Fruit fly (Drosophila melanogaster) whole organism, pupa: ENCODE data around the gene Pdi.
A peak's percentile ranks its signal among the peaks of the same experiment; 100 is the strongest.

ENCODE experiments used
- CG10348 ChIP-seq: fragments of 200-800 bp; sonication (Bioruptor generic); IDR thresholded peaks from 2 replicates; pipeline ENCODE4 v1.3.6; 2022; ENCODE audit warnings: missing biosample characterization, missing genetic modification characterization
- CG12605 ChIP-seq: fragments of 200-800 bp; sonication (Bioruptor generic); IDR thresholded peaks from 2 replicates; pipeline ENCODE4 v1.3.6; 2022; ENCODE audit warnings: missing biosample characterization, missing genetic modification characterization
- CG13204 ChIP-seq: fragments of 200-800 bp; sonication (Bioruptor generic); optimal IDR thresholded peaks from 2 replicates; lab custom pipeline; 2018; ENCODE audit warnings: missing biosample characterization, mild to moderate bottlenecking, missing genetic modification characterization, moderate library complexity
- CG14655 ChIP-seq: fragments of 200-800 bp; sonication (Bioruptor generic); optimal IDR thresholded peaks from 3 replicates; lab custom pipeline; 2017; ENCODE audit warnings: mild to moderate bottlenecking, missing biosample characterization, missing genetic modification reagents, missing genetic modification characterization
- CG15710 ChIP-seq: fragments of 200-800 bp; sonication (Bioruptor generic); optimal IDR thresholded peaks from 2 replicates; lab custom pipeline; 2018; ENCODE audit warnings: missing biosample characterization, mild to moderate bottlenecking, missing genetic modification characterization, moderate library complexity
- CG17806 ChIP-seq: fragments of 200-800 bp; sonication (Bioruptor generic); optimal IDR thresholded peaks from 2 replicates; lab custom pipeline; 2018; ENCODE audit warnings: missing biosample characterization, mild to moderate bottlenecking, missing genetic modification characterization, moderate library complexity
- CG32121 ChIP-seq: fragments of 200-800 bp; sonication (Bioruptor generic); IDR thresholded peaks from 2 replicates; pipeline ENCODE4 v1.3.6; 2022; ENCODE audit warnings: missing biosample characterization, missing genetic modification characterization
- CG34367 ChIP-seq: fragments of 200-800 bp; sonication (Bioruptor generic); optimal IDR thresholded peaks from 2 replicates; lab custom pipeline; 2018; ENCODE audit warnings: missing biosample characterization, mild to moderate bottlenecking, missing genetic modification characterization
- CG4496 ChIP-seq: fragments of 200-800 bp; sonication (Bioruptor generic); IDR thresholded peaks from 3 replicates; pipeline ENCODE4 v1.3.6; 2022; ENCODE audit warnings: missing biosample characterization, missing genetic modification characterization
- CG8159 ChIP-seq: fragments of 200-800 bp; sonication (Bioruptor generic); optimal IDR thresholded peaks from 3 replicates; lab custom pipeline; 2018; ENCODE audit warnings: missing biosample characterization, mild to moderate bottlenecking, missing genetic modification characterization, moderate library complexity
- CG8301 ChIP-seq: fragments of 200-800 bp; sonication (Bioruptor generic); optimal IDR thresholded peaks from 2 replicates; lab custom pipeline; 2018; ENCODE audit warnings: missing biosample characterization, mild to moderate bottlenecking, missing genetic modification characterization
- CG9948 ChIP-seq: fragments of 200-800 bp; sonication (Bioruptor generic); optimal IDR thresholded peaks from 2 replicates; lab custom pipeline; 2018; ENCODE audit warnings: missing biosample characterization, mild to moderate bottlenecking, missing genetic modification characterization, moderate library complexity
- D1 ChIP-seq: fragments of 200-800 bp; sonication (Bioruptor generic); optimal IDR thresholded peaks from 2 replicates; lab custom pipeline; 2018; ENCODE audit warnings: missing biosample characterization, mild to moderate bottlenecking, missing genetic modification characterization, moderate library complexity
- EcR ChIP-seq: fragments of 200-800 bp; sonication (Bioruptor generic); optimal IDR thresholded peaks from 3 replicates; lab custom pipeline; 2019; ENCODE audit warnings: missing biosample characterization, missing genetic modification characterization, mild to moderate bottlenecking, moderate library complexity, missing genetic modification reagents
- Ets98B ChIP-seq: fragments of 200-800 bp; sonication (Bioruptor generic); IDR thresholded peaks from 2 replicates; pipeline ENCODE4 v1.3.6; 2022; ENCODE audit warnings: missing biosample characterization, missing genetic modification characterization
- Pif1A ChIP-seq: fragments of 200-800 bp; sonication (Bioruptor generic); optimal IDR thresholded peaks from 3 replicates; lab custom pipeline; 2016; ENCODE audit warnings: missing biosample characterization, missing genetic modification characterization
- Pif1B ChIP-seq: fragments of 200-800 bp; sonication (Bioruptor generic); optimal IDR thresholded peaks from 3 replicates; lab custom pipeline; 2016; ENCODE audit warnings: missing biosample characterization, missing genetic modification characterization
- Snoo ChIP-seq: fragments of 200-800 bp; sonication (Bioruptor generic); optimal IDR thresholded peaks from 3 replicates; lab custom pipeline; 2017; ENCODE audit warnings: missing biosample characterization, mild to moderate bottlenecking, missing genetic modification characterization, inconsistent platforms
- fd96Ca ChIP-seq: fragments of 200-800 bp; sonication (Bioruptor generic); IDR thresholded peaks from 3 replicates; pipeline ENCODE4 v1.3.6; 2022; ENCODE audit warnings: missing biosample characterization, missing genetic modification characterization
- gl ChIP-seq: fragments of 200-800 bp; sonication (Bioruptor generic); optimal IDR thresholded peaks from 2 replicates; lab custom pipeline; 2018; ENCODE audit warnings: missing biosample characterization, mild to moderate bottlenecking, missing genetic modification characterization
- rn ChIP-seq: fragments of 200-800 bp; sonication (Bioruptor generic); IDR thresholded peaks from 2 replicates; pipeline ENCODE4 v1.3.6; 2022; ENCODE audit warnings: missing biosample characterization, missing genetic modification characterization

Gene Pdi

dm6 chr3L:15125077-15125652 lies 17.5 kb downstream of the Pdi start, which contains the start of gene CG16959:
Gene CG16959, minus strand, starts transcription at chr3L:15125321.
- TF ChIP-seq Ets98B: no peak
- TF ChIP-seq Snoo: no peak
- peak; percentile 74 for TF ChIP-seq CG13204 (GFP tag; lab: Kevin White, UChicago)
- TF ChIP-seq CG32121: no peak
- peak; percentile 95 for TF ChIP-seq EcR
- no peak for TF ChIP-seq CG15710

- TF ChIP-seq CG32121 (no peak), CG10348 (no peak), EcR (peak; percentile 88), CG14655 (GFP tag; lab: Kevin White, UChicago) (no peak), CG17806 (no peak), D1 (no peak), CG15710 (no peak), rn (GFP tag; lab: Robert Waterston, UW) (no peak), CG13204 (GFP tag; lab: Kevin White, UChicago) (peak; percentile 83), fd96Ca (GFP tag; lab: Robert Waterston, UW) (no peak)
Observed at dm6 chr3L:15123736-15124135, 18.9 kb downstream of the Pdi start.

- no peak for TF ChIP-seq gl
- no peak for TF ChIP-seq CG14655 (GFP tag; lab: Kevin White, UChicago)
- no peak for TF ChIP-seq D1
Observed at dm6 chr3L:15121272-15121671, 21.4 kb downstream of the Pdi start, which contains the start of gene CG32847. Gene CG32847, plus strand, starts transcription at chr3L:15121572.

dm6 chr3L:15116536-15116935 lies 26.1 kb downstream of the Pdi start, which contains the start of gene Cep135:
Gene Cep135, plus strand, starts transcription at chr3L:15116737.
- TF ChIP-seq gl (no peak), D1 (peak; percentile 35)

- TF ChIP-seq fd96Ca (GFP tag; lab: Robert Waterston, UW): no peak
- TF ChIP-seq CG4496 (GFP tag; lab: Robert Waterston, UW): 0 out of 3 replicates have a peak, but pooled peaks have one; percentile 16
Observed at dm6 chr3L:15113257-15113656, 29.4 kb downstream of the Pdi start, which contains the start of gene CG13458. Gene CG13458, plus strand, starts transcription at chr3L:15113557.

- TF ChIP-seq CG14655 (GFP tag; lab: Kevin White, UChicago) (no peak), Snoo (peak; percentile 24), Pif1A (no peak), CG8159 (peak; percentile 50), CG34367 (tag; lab: Kevin White, UChicago) (peak; percentile 5), CG13204 (GFP tag; lab: Kevin White, UChicago) (no peak), CG4496 (GFP tag; lab: Robert Waterston, UW) (no peak; the same call in 2 of the 3 replicates), gl (no peak), D1 (no peak), CG10348 (no peak), CG17806 (peak; percentile 28), CG12605 (GFP tag; lab: Robert Waterston, UW) (peak; percentile 43), CG15710 (peak; percentile 34), CG9948 (tag; lab: Kevin White, UChicago) (peak; percentile 50), CG8301 (tag; lab: Kevin White, UChicago) (peak; percentile 35)
Observed at dm6 chr3L:15108948-15109347, 33.7 kb downstream of the Pdi start.

- TF ChIP-seq Pif1B (GFP tag; lab: Kevin White, UChicago) (no peak), fd96Ca (GFP tag; lab: Robert Waterston, UW) (peak; percentile 34; the same call in 1 of the 3 replicates), Pif1A (no peak), rn (GFP tag; lab: Robert Waterston, UW) (no peak), CG14655 (GFP tag; lab: Kevin White, UChicago) (no peak), CG15710 (no peak), CG17806 (no peak), Ets98B (0 out of 2 replicates have a peak, but pooled peaks have one; percentile 4), CG4496 (GFP tag; lab: Robert Waterston, UW) (peak; percentile 67)
Observed at dm6 chr3L:15108524-15108923, 34.1 kb downstream of the Pdi start.

DNA sequence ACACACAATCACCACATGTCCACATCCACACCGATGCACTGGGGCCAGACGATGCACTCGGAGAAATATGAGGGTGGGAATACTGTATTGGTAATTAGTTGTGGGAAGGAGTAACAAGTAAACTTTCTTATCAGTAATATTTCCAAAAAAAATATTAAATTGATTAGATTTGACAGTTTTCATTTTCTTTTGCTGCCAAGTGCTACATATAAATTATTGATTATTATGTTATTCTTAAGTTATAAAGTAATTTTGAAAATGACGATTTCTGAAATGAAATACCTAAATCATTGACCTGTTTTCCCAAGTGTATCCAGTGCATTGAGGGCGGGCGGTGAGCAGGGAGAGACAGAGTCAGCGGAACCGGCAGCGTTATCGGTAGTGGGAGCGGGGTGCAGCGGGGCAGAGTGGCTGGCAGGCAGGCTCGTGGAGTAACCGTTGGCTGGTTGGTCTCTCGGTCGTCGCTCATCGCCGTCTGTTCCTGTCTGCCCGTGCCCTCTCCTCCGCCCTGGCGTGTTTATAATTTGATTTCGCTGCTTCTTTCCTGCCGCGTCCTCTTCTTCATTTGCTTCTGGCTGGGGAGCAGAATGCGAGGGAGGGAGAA lies 34.8 kb downstream of the Pdi start:
- peak; percentile 97 for TF ChIP-seq CG14655 (GFP tag; lab: Kevin White, UChicago)
- TF ChIP-seq CG8159: peak; percentile 97
- TF ChIP-seq fd96Ca (GFP tag; lab: Robert Waterston, UW): peak; percentile 74; the same call in 2 of the 3 replicates
- TF ChIP-seq rn (GFP tag; lab: Robert Waterston, UW): peak; percentile 73
- peak; percentile 89 for TF ChIP-seq CG32121
- peak; percentile 92 for TF ChIP-seq CG34367 (tag; lab: Kevin White, UChicago)
- TF ChIP-seq CG13204 (GFP tag; lab: Kevin White, UChicago): peak; percentile 99
- TF ChIP-seq Snoo: peak; percentile 94
- peak; percentile 74 for TF ChIP-seq CG10348
- peak; percentile 43 for TF ChIP-seq CG12605 (GFP tag; lab: Robert Waterston, UW)
- TF ChIP-seq CG9948 (tag; lab: Kevin White, UChicago): peak; percentile 95
- TF ChIP-seq Pif1A: peak; percentile 90
- TF ChIP-seq CG4496 (GFP tag; lab: Robert Waterston, UW): peak; percentile 84
- TF ChIP-seq gl: peak; percentile 68
- TF ChIP-seq CG15710: peak; percentile 98
- TF ChIP-seq Pif1B (GFP tag; lab: Kevin White, UChicago): peak; percentile 93
- TF ChIP-seq D1: peak; percentile 96
- peak; percentile 95 for TF ChIP-seq CG8301 (tag; lab: Kevin White, UChicago)
- peak; percentile 93 for TF ChIP-seq CG17806
- peak; percentile 76 for TF ChIP-seq Ets98B
- peak; percentile 62 for TF ChIP-seq EcR
